Fruit fly (Drosophila melanogaster): ENCODE data around the gene sty.

Gene sty

DNA sequence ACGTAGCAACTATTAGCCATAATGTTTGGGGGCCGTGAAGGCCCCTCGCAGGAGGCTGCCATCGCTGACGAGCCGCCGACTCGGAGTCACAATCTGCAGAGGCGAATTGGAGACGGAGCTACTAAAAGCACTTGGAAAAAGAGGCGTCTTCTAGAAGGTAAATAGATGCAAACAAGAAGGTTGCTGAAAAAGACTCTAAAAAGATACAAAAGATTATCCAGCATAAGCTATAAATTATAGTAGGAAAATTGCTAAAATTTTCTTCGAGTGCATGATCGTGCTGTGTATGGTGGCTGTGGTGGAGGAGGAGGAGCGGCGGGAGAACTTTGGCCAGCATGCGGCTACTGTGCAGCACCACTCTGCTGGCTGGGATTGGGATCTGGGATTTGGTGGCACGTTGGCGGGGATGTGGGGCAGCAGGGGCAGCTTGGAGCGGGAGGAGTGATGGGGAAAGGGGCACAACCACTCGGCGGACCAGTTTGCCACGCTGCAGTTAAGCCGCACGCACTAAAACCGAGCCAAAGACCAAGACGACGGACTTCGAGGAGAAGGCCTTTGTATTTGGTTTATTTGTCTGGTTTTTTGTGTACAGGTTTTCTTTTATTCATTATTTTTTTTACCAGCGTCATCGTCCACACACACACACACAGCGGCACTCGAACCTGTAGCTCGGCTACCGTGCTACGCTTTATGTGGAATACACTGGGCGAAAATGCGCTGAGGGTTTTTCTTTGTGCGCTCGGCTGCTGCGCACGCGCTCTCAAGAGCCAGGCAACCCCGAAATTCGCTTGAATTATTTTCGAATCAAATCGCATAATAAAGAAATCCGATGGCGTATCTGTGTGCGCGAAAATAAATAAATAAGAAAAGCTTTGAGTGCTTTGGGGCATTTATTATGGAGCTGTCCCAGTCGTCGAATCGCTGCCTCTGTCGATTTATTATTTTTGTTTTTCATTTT, 35.7 kb downstream of the sty start (continued):
- TF ChIP-seq Ets65A (GFP tag): peak; percentile 38
- TF ChIP-seq nau (GFP tag; optimal IDR thresholded peaks at IDR 0.05): no peak
- TF ChIP-seq E2f1 (GFP tag; IDR thresholded peaks at IDR 0.05): no peak
- no peak for TF ChIP-seq CG2120 (GFP tag; optimal IDR thresholded peaks at IDR 0.05)
- no peak for TF ChIP-seq CG13775 (GFP tag; optimal IDR thresholded peaks at IDR 0.05)
- no peak for TF ChIP-seq Nf-YC (tag; optimal IDR thresholded peaks at IDR 0.05)
- TF ChIP-seq HLH54F (GFP tag; optimal IDR thresholded peaks at IDR 0.05): no peak
- TF ChIP-seq eve (GFP tag; optimal IDR thresholded peaks at IDR 0.05): no peak
- TF ChIP-seq CG18764 (GFP tag; optimal IDR thresholded peaks at IDR 0.05): no peak
- TF ChIP-seq ssp (GFP tag; IDR thresholded peaks at IDR 0.05): no peak
- TF ChIP-seq CG43689 (GFP tag; IDR thresholded peaks at IDR 0.05): no peak
- TF ChIP-seq CG10959 (GFP tag; IDR thresholded peaks at IDR 0.05): no peak
- no peak for TF ChIP-seq CG13624 (GFP tag; optimal IDR thresholded peaks at IDR 0.05)
- no peak for TF ChIP-seq Dref (GFP tag; IDR thresholded peaks at IDR 0.05)
- no peak for TF ChIP-seq CG3065 (GFP tag; optimal IDR thresholded peaks at IDR 0.05)
- TF ChIP-seq CG10321 (GFP tag; IDR thresholded peaks at IDR 0.05): 0 out of 2 replicates have a peak, but pooled peaks have one; percentile 15
- TF ChIP-seq Mad (GFP tag; optimal IDR thresholded peaks at IDR 0.05): no peak
- no peak for TF ChIP-seq mam (GFP tag; optimal IDR thresholded peaks at IDR 0.05)
- no peak for TF ChIP-seq CG11723 (GFP tag; optimal IDR thresholded peaks at IDR 0.05)
- peak; percentile 21 for TF ChIP-seq lmd (GFP tag; IDR thresholded peaks at IDR 0.05)
- TF ChIP-seq so (GFP tag; IDR thresholded peaks at IDR 0.05): no peak
- TF ChIP-seq CG4617 (GFP tag; optimal IDR thresholded peaks at IDR 0.05; ENCODE audit: borderline replicate concordance): no peak
- no peak for TF ChIP-seq CG5180 (GFP tag; optimal IDR thresholded peaks at IDR 0.05)
- TF ChIP-seq Dbx (GFP tag; IDR thresholded peaks at IDR 0.05): no peak
- TF ChIP-seq CG9817 (tag; optimal IDR thresholded peaks at IDR 0.05): no peak
- no peak; the same call in none of the 2 replicates for TF ChIP-seq CG31441 (GFP tag; IDR thresholded peaks at IDR 0.05)
- TF ChIP-seq grau (tag; optimal IDR thresholded peaks at IDR 0.05): no peak
- no peak for TF ChIP-seq CG11456 (GFP tag; IDR thresholded peaks at IDR 0.05)
- peak; percentile 26 for TF ChIP-seq CG12769 (tag; optimal IDR thresholded peaks at IDR 0.05)
- no peak for TF ChIP-seq TFAM (GFP tag; optimal IDR thresholded peaks at IDR 0.05)
- TF ChIP-seq CG17361 (GFP tag; IDR thresholded peaks at IDR 0.05): no peak; the same call in 2 of the 3 replicates
- peak; percentile 19; the same call in 2 of the 3 replicates for TF ChIP-seq Mrtf (GFP tag; IDR thresholded peaks at IDR 0.05)
- TF ChIP-seq psq (GFP tag; optimal IDR thresholded peaks at IDR 0.05): no peak
- no peak for TF ChIP-seq CG6175 (GFP tag; IDR thresholded peaks at IDR 0.05)
- TF ChIP-seq CG7987 (GFP tag; optimal IDR thresholded peaks at IDR 0.05): no peak
- TF ChIP-seq Awh (GFP tag; IDR thresholded peaks at IDR 0.05): no peak; the same call in 1 of the 2 replicates
- TF ChIP-seq ftz-f1 (GFP tag; optimal IDR thresholded peaks at IDR 0.05): no peak
- no peak for TF ChIP-seq NC2α (GFP tag; optimal IDR thresholded peaks at IDR 0.05)
- TF ChIP-seq gsb (GFP tag; IDR thresholded peaks at IDR 0.05): no peak
- peak; percentile 81 for TF ChIP-seq crol (GFP tag; IDR thresholded peaks at IDR 0.05)
- no peak for TF ChIP-seq tio (GFP tag; optimal IDR thresholded peaks at IDR 0.05)
- no peak for TF ChIP-seq eyg (GFP tag; optimal IDR thresholded peaks at IDR 0.05)
- TF ChIP-seq CG3163 (GFP tag; optimal IDR thresholded peaks at IDR 0.05): no peak
- TF ChIP-seq Gug (GFP tag; IDR thresholded peaks at IDR 0.05): no peak
- peak; percentile 9 for TF ChIP-seq Xbp1 (GFP tag; optimal IDR thresholded peaks at IDR 0.05)
- TF ChIP-seq dm (GFP tag; optimal IDR thresholded peaks at IDR 0.05): no peak
- no peak for TF ChIP-seq CG2889 (GFP tag; IDR thresholded peaks at IDR 0.05)
- TF ChIP-seq HLH4C (GFP tag; IDR thresholded peaks at IDR 0.05; ENCODE audit: partially characterized antibody): no peak
- TF ChIP-seq CG2199 (GFP tag; IDR thresholded peaks at IDR 0.05): no peak
- no peak for TF ChIP-seq wek (GFP tag; optimal IDR thresholded peaks at IDR 0.05)
- TF ChIP-seq NfI (GFP tag; optimal IDR thresholded peaks at IDR 0.05): no peak
